Worm (Caenorhabditis elegans): Measurements from ENCODE around the gene K08F4.12.

Gene K08F4.12

DNA sequence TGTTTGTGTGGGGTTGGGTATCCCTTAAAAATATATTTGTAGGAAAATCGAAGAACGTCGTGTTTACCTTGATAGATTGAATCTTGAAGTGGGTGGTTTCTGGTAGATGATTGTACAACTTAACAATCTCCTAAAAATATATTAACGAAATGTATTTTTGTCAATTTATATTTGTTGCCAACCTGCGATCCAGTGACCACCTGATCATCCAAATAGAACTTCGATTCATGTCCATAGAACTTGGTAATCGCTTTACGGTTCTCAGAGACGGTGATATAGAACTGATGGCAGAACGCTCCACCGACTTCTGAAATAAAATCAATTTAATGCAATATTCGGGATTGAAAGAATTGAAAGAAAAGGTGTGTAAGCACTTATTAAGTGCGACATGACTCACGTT lies 9.5 kb upstream of the K08F4.12 start:
- TF ChIP-seq nhr-12 (tag; optimal IDR thresholded peaks at IDR 0.05) (no peak), tbx-8 (GFP tag; optimal IDR thresholded peaks at IDR 0.05) (no peak), nhr-76 (tag; optimal IDR thresholded peaks at IDR 0.05) (no peak), snpc-4 (tag; optimal IDR thresholded peaks at IDR 0.05) (no peak), ceh-43 (GFP tag; optimal IDR thresholded peaks at IDR 0.05) (no peak), pha-4 (tag; optimal IDR thresholded peaks at IDR 0.05) (no peak), ham-2 (GFP tag; optimal IDR thresholded peaks at IDR 0.05) (no peak), elt-3 (tag; optimal IDR thresholded peaks at IDR 0.05) (no peak), ceh-83 (GFP tag; optimal IDR thresholded peaks at IDR 0.05) (no peak), nhr-237 (tag; optimal IDR thresholded peaks at IDR 0.05) (no peak)

ce11 chrIV:10128906-10129386 lies 9.0 kb upstream of the K08F4.12 start, which contains the start of the genes gtbp-1 and K08F4.3:
Gene gtbp-1 (minus strand): TSS chrIV:10128956.
Gene K08F4.3 (plus strand): TSS chrIV:10129257.
- no peak for TF ChIP-seq mab-5 (tag; optimal IDR thresholded peaks at IDR 0.05)
- no peak for TF ChIP-seq nhr-76 (tag; optimal IDR thresholded peaks at IDR 0.05)
- TF ChIP-seq unc-62 (GFP tag; optimal IDR thresholded peaks at IDR 0.05) = no peak
- TF ChIP-seq snpc-4 (tag; optimal IDR thresholded peaks at IDR 0.05) = no peak
- TF ChIP-seq M03D4.4 (tag; optimal IDR thresholded peaks at IDR 0.05) = peak; percentile 23
- TF ChIP-seq nhr-12 (tag; optimal IDR thresholded peaks at IDR 0.05) = no peak
- no peak for TF ChIP-seq sptf-1 (tag; optimal IDR thresholded peaks at IDR 0.05)
- no peak for TF ChIP-seq nhr-28 (tag; optimal IDR thresholded peaks at IDR 0.05)
- TF ChIP-seq nhr-237 (tag; optimal IDR thresholded peaks at IDR 0.05) = peak; percentile 39
- TF ChIP-seq ceh-83 (GFP tag; optimal IDR thresholded peaks at IDR 0.05) = no peak
- no peak for TF ChIP-seq nhr-2 (tag; optimal IDR thresholded peaks at IDR 0.05)
- TF ChIP-seq blmp-1 (tag; optimal IDR thresholded peaks at IDR 0.05) = no peak
- TF ChIP-seq flh-1 (GFP tag; optimal IDR thresholded peaks at IDR 0.05) = no peak
- TF ChIP-seq ztf-11 (tag; optimal IDR thresholded peaks at IDR 0.05) = no peak
- TF ChIP-seq bed-3 (GFP tag; optimal IDR thresholded peaks at IDR 0.05) = no peak
- TF ChIP-seq ceh-39 (tag; optimal IDR thresholded peaks at IDR 0.05) = peak; percentile 52
- peak; percentile 74 for TF ChIP-seq unc-120 (tag; optimal IDR thresholded peaks at IDR 0.05; ENCODE audit: poor library complexity, severe bottlenecking)
- no peak for TF ChIP-seq zip-8 (tag; optimal IDR thresholded peaks at IDR 0.05)
- no peak for TF ChIP-seq lin-32 (GFP tag; optimal IDR thresholded peaks at IDR 0.05)
- TF ChIP-seq sem-2 (GFP tag; optimal IDR thresholded peaks at IDR 0.05) = no peak
- no peak for TF ChIP-seq ceh-43 (GFP tag; optimal IDR thresholded peaks at IDR 0.05)
- TF ChIP-seq elt-3 (tag; optimal IDR thresholded peaks at IDR 0.05) = no peak
- TF ChIP-seq drap-1 (GFP tag; optimal IDR thresholded peaks at IDR 0.05) = no peak
- TF ChIP-seq lin-13 (tag; optimal IDR thresholded peaks at IDR 0.05) = peak; percentile 57
- TF ChIP-seq cnd-1 (tag; optimal IDR thresholded peaks at IDR 0.05) = no peak
- TF ChIP-seq lsy-2 (tag; optimal IDR thresholded peaks at IDR 0.05) = peak; percentile 73
- no peak for TF ChIP-seq elt-1 (tag; optimal IDR thresholded peaks at IDR 0.05; ENCODE audit: borderline replicate concordance, insufficient read depth)
- TF ChIP-seq unc-39 (tag; optimal IDR thresholded peaks at IDR 0.05) = no peak
- no peak for TF ChIP-seq mls-2 (tag; optimal IDR thresholded peaks at IDR 0.05)
- peak; percentile 47 for TF ChIP-seq pha-4 (tag; optimal IDR thresholded peaks at IDR 0.05)
- TF ChIP-seq ces-1 (GFP tag; optimal IDR thresholded peaks at IDR 0.05) = no peak
- TF ChIP-seq tbx-8 (GFP tag; optimal IDR thresholded peaks at IDR 0.05) = no peak
- peak; percentile 74 for TF ChIP-seq mep-1 (tag; optimal IDR thresholded peaks at IDR 0.05)
- peak; percentile 6 for TF ChIP-seq hlh-1 (tag; optimal IDR thresholded peaks at IDR 0.05)
- no peak for TF ChIP-seq ham-2 (GFP tag; optimal IDR thresholded peaks at IDR 0.05)

DNA sequence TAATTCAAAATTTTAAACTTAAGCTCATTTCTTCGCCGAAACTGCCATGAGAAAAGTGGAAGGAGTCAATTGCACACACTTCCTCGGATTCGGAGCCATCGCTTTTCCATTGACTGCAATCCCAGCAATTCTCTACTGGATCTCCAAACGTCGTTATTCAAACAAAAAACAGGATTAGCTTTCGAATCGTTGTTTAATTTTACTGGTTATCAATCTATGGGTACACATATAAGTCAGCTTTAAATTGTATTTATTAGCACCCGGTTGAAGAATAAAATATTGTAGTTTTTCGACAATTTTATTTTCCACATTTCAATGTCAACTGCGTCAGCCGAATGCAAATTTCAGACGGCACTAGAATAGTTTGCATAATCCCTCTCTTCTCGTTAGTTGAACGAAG lies 7.9 kb upstream of the K08F4.12 start, which contains the start of gene glt-3:
Gene glt-3, plus strand, starts transcription at position 301 of the 400 bp plus-strand sequence.
- no peak for TF ChIP-seq sem-2 (GFP tag; optimal IDR thresholded peaks at IDR 0.05)
- TF ChIP-seq tbx-8 (GFP tag; optimal IDR thresholded peaks at IDR 0.05) = no peak
- TF ChIP-seq ham-2 (GFP tag; optimal IDR thresholded peaks at IDR 0.05) = no peak
- no peak for TF ChIP-seq snpc-4 (tag; optimal IDR thresholded peaks at IDR 0.05)
- TF ChIP-seq bed-3 (GFP tag; optimal IDR thresholded peaks at IDR 0.05) = no peak
- TF ChIP-seq pha-4 (tag; optimal IDR thresholded peaks at IDR 0.05) = no peak
- no peak for TF ChIP-seq nhr-2 (tag; optimal IDR thresholded peaks at IDR 0.05)
- TF ChIP-seq sptf-1 (tag; optimal IDR thresholded peaks at IDR 0.05) = no peak
- TF ChIP-seq zip-8 (tag; optimal IDR thresholded peaks at IDR 0.05) = no peak
- TF ChIP-seq ceh-83 (GFP tag; optimal IDR thresholded peaks at IDR 0.05) = no peak
- no peak for TF ChIP-seq ztf-11 (tag; optimal IDR thresholded peaks at IDR 0.05)
- TF ChIP-seq mls-2 (tag; optimal IDR thresholded peaks at IDR 0.05) = no peak
- no peak for TF ChIP-seq unc-39 (tag; optimal IDR thresholded peaks at IDR 0.05)
- no peak for TF ChIP-seq flh-1 (GFP tag; optimal IDR thresholded peaks at IDR 0.05)
- TF ChIP-seq nhr-237 (tag; optimal IDR thresholded peaks at IDR 0.05) = no peak
- no peak for TF ChIP-seq unc-62 (GFP tag; optimal IDR thresholded peaks at IDR 0.05)
- no peak for TF ChIP-seq nhr-12 (tag; optimal IDR thresholded peaks at IDR 0.05)
- TF ChIP-seq drap-1 (GFP tag; optimal IDR thresholded peaks at IDR 0.05) = no peak
